Worm (Caenorhabditis elegans): ENCODE measurements around the gene C31E10.11.

- TF ChIP-seq dsc-1 (tag; optimal IDR thresholded peaks at IDR 0.05) (no peak), egl-27 (tag; optimal IDR thresholded peaks at IDR 0.05) (no peak), lsy-2 (tag; optimal IDR thresholded peaks at IDR 0.05) (no peak), ceh-63 (GFP tag; optimal IDR thresholded peaks at IDR 0.05) (no peak), nhr-237 (tag; optimal IDR thresholded peaks at IDR 0.05) (no peak), C34B4.2 (tag; optimal IDR thresholded peaks at IDR 0.05) (no peak)
Measured at ce11 chrX:14003538-14003937, 13.0 kb upstream of the C31E10.11 start.

Data from whole organism, L1 larva.